Worm (Caenorhabditis elegans) whole organism, midembryonic: ENCODE data around the gene fbxb-96.

Experiments
- flt-1 ChIP-seq: fragments of 200-800 bp; sonication (Bioruptor generic); IDR thresholded peaks from 2 replicates; pipeline ENCODE4 v1.3.6; 2022; ENCODE audit warnings: missing genetic modification characterization, missing compliant biosample characterization
- klf-2 ChIP-seq: fragments of 200-800 bp; sonication (Bioruptor generic); conservative IDR thresholded peaks from 2 replicates; pipeline ENCODE4 v1.3.6; 2022; ENCODE audit warnings: missing genetic modification reagents, missing genetic modification characterization, missing compliant biosample characterization
- ref-1 ChIP-seq: fragments of 200-800 bp; sonication (Bioruptor generic); conservative IDR thresholded peaks from 2 replicates; pipeline ENCODE4 v1.3.6; 2022; ENCODE audit warnings: missing genetic modification reagents, missing genetic modification characterization, missing compliant biosample characterization
- ztf-23 ChIP-seq: fragments of 200-800 bp; sonication (Bioruptor generic); IDR thresholded peaks from 2 replicates; pipeline ENCODE4 v1.3.6; 2022; ENCODE audit warnings: missing genetic modification reagents, missing genetic modification characterization, missing compliant biosample characterization
- ztf-29 ChIP-seq: fragments of 200-800 bp; sonication (Bioruptor generic); IDR thresholded peaks from 2 replicates; pipeline ENCODE4 v1.3.6; 2022; ENCODE audit warnings: missing genetic modification reagents, missing genetic modification characterization, missing compliant biosample characterization

ce11 chrII:1890682-1891081 lies 40.5 kb upstream of the fbxb-96 start, which contains the start of gene math-9:
- TF ChIP-seq ztf-29 (GFP tag; lab: Robert Waterston, UW), result no peak
- TF ChIP-seq ztf-23 (GFP tag; lab: Robert Waterston, UW), result no peak
- TF ChIP-seq klf-2 (GFP tag; lab: Robert Waterston, UW), result no peak
- no peak for TF ChIP-seq ref-1 (GFP tag; lab: Robert Waterston, UW)
- TF ChIP-seq flt-1 (GFP tag; lab: Robert Waterston, UW), result no peak
